Worm (Caenorhabditis elegans) whole organism, early embryonic: Measurements from ENCODE around the gene ddn-2.

ENCODE experiments used
- aly-1 ChIP-seq: sonication (generic microtip); optimal IDR thresholded peaks from 2 replicates; lab custom pipeline; 2016; ENCODE audit warnings: missing genetic modification characterization, missing compliant biosample characterization
- ama-1 ChIP-seq: fragments of 150-350 bp; optimal IDR thresholded peaks from 2 replicates; lab custom pipeline; 2014
- hmg-4 ChIP-seq: fragments of 200-800 bp; sonication (Bioruptor generic); optimal IDR thresholded peaks from 2 replicates; lab custom pipeline; 2018; ENCODE audit warnings: mild to moderate bottlenecking, missing genetic modification characterization, missing compliant biosample characterization
- tbx-37 ChIP-seq: fragments of 200-800 bp; sonication (Bioruptor generic); conservative IDR thresholded peaks from 2 replicates; pipeline ENCODE4 v1.3.6; 2022; ENCODE audit warnings: missing genetic modification reagents, missing genetic modification characterization, missing compliant biosample characterization
- tra-4 ChIP-seq: sonication (generic microtip); optimal IDR thresholded peaks from 2 replicates; lab custom pipeline; 2017; ENCODE audit warnings: missing genetic modification characterization, missing compliant biosample characterization

ce11 chrII:12884972-12885371, 23.9 kb upstream of the ddn-2 start, which contains the start of gene sra-14:
- no peak for TF ChIP-seq ama-1 (lab: Kevin White, UChicago)
- no peak for TF ChIP-seq tbx-37 (GFP tag; lab: Robert Waterston, UW)
- TF ChIP-seq aly-1 (tag; lab: Kevin White, UChicago): no peak
- TF ChIP-seq tra-4 (tag; lab: Kevin White, UChicago): no peak
- TF ChIP-seq hmg-4: no peak
